Worm (Caenorhabditis elegans) whole organism, L1 larva: ENCODE results near the gene djr-1.1.

Experiments used
- C16A3.4 ChIP-seq: fragments of 150-350 bp; optimal IDR thresholded peaks from 2 replicates; lab custom pipeline; 2014; ENCODE audit warnings: missing biosample characterization, missing genetic modification characterization
- C34B4.2 ChIP-seq: sonication (generic microtip); optimal IDR thresholded peaks from 2 replicates; lab custom pipeline; 2017; ENCODE audit warnings: mild to moderate bottlenecking, missing genetic modification characterization, missing compliant biosample characterization
- F16B12.6 ChIP-seq: fragments of 150-350 bp; optimal IDR thresholded peaks from 2 replicates; lab custom pipeline; 2014; ENCODE audit warnings: missing biosample characterization, missing genetic modification characterization
- Y116A8C.19 ChIP-seq: sonication (generic microtip); optimal IDR thresholded peaks from 2 replicates; lab custom pipeline; 2016; ENCODE audit warnings: missing compliant biosample characterization, missing genetic modification characterization, borderline replicate concordance
- alr-1 ChIP-seq: fragments of 200-800 bp; sonication (Bioruptor generic); optimal IDR thresholded peaks from 2 replicates; lab custom pipeline; 2018; ENCODE audit warnings: borderline replicate concordance, mild to moderate bottlenecking, missing genetic modification characterization, missing compliant biosample characterization
- aly-2 ChIP-seq: fragments of 150-350 bp; optimal IDR thresholded peaks from 2 replicates; lab custom pipeline; 2014; ENCODE audit warnings: missing biosample characterization, missing genetic modification characterization
- ama-1 ChIP-seq: fragments of 150-350 bp; optimal IDR thresholded peaks from 2 replicates; lab custom pipeline; 2014
- blmp-1 ChIP-seq: fragments of 150-350 bp; optimal IDR thresholded peaks from 2 replicates; lab custom pipeline; 2014; ENCODE audit warnings: missing biosample characterization, missing genetic modification characterization
- ceh-82 ChIP-seq, 3 experiments: fragments of 150-350 bp in 1 of 3; sonication (generic microtip) in 2 of 3; optimal IDR thresholded peaks; 2 replicates each; lab custom pipeline; 2014 to 2017; ENCODE audit warnings: missing biosample characterization in 3 of 3, missing genetic modification characterization in 3 of 3
- ceh-88 ChIP-seq: fragments of 200-800 bp; sonication (Bioruptor generic); IDR thresholded peaks from 2 replicates; pipeline ENCODE4 v1.3.6; 2022; ENCODE audit warnings: missing genetic modification characterization, missing compliant biosample characterization
- ces-1 ChIP-seq: fragments of 150-350 bp; optimal IDR thresholded peaks from 2 replicates; lab custom pipeline; 2014; ENCODE audit warnings: missing biosample characterization, missing genetic modification reagents, missing genetic modification characterization
- dpl-1 ChIP-seq, 3 experiments: fragments of 150-350 bp in 2 of 3; sonication (generic microtip) in 1 of 3; optimal IDR thresholded peaks; 2 replicates each; lab custom pipeline; 2014 to 2017; ENCODE audit warnings: missing biosample characterization in 3 of 3, missing genetic modification characterization in 3 of 3, missing genetic modification reagents in 3 of 3
- efl-1 ChIP-seq, 4 experiments: fragments of 150-350 bp; optimal IDR thresholded peaks in 3 of 4; peaks in 1 of 4; 1 replicate in 1 of 4; 2 replicates in 3 of 4; lab custom pipeline; 2014; ENCODE audit warnings: missing biosample characterization in 2 of 4, missing genetic modification characterization in 2 of 4, missing genetic modification reagents in 2 of 4
- efl-3 ChIP-seq: fragments of 200-800 bp; sonication (Bioruptor generic); optimal IDR thresholded peaks from 2 replicates; lab custom pipeline; 2018; ENCODE audit warnings: mild to moderate bottlenecking, missing genetic modification characterization, missing compliant biosample characterization
- fkh-10 ChIP-seq: sonication (generic microtip); optimal IDR thresholded peaks from 2 replicates; lab custom pipeline; 2017; ENCODE audit warnings: missing biosample characterization, missing genetic modification reagents, missing genetic modification characterization
- fkh-4 ChIP-seq: sonication (generic microtip); optimal IDR thresholded peaks from 2 replicates; lab custom pipeline; 2016; ENCODE audit warnings: missing compliant biosample characterization, missing genetic modification characterization, borderline replicate concordance
- fkh-8 ChIP-seq: sonication (generic microtip); optimal IDR thresholded peaks from 2 replicates; lab custom pipeline; 2016; ENCODE audit warnings: mild to moderate bottlenecking, missing genetic modification characterization, missing compliant biosample characterization
- hlh-4 ChIP-seq: sonication (generic microtip); optimal IDR thresholded peaks from 2 replicates; lab custom pipeline; 2016; ENCODE audit warnings: mild to moderate bottlenecking, missing genetic modification characterization, missing compliant biosample characterization
- isw-1 ChIP-seq: fragments of 200-800 bp; sonication (Bioruptor generic); IDR thresholded peaks from 2 replicates; pipeline ENCODE4 v1.3.6; 2022; ENCODE audit warnings: missing genetic modification characterization, missing compliant biosample characterization
- lin-14 ChIP-seq: fragments of 200-800 bp; sonication (Bioruptor generic); optimal IDR thresholded peaks from 2 replicates; lab custom pipeline; 2018; ENCODE audit warnings: mild to moderate bottlenecking, missing genetic modification characterization, moderate library complexity, missing compliant biosample characterization
- lin-15B ChIP-seq: fragments of 150-350 bp; sonication (generic microtip); optimal IDR thresholded peaks from 3 replicates; lab custom pipeline; 2014; ENCODE audit warnings: missing biosample characterization, missing genetic modification characterization
- lin-35 ChIP-seq, 2 experiments: fragments of 150-350 bp; optimal IDR thresholded peaks; 2 replicates each; lab custom pipeline; 2014; ENCODE audit warnings: missing biosample characterization in 2 of 2, missing genetic modification characterization in 2 of 2, missing genetic modification reagents in 2 of 2
- lsy-2 ChIP-seq, 2 experiments: fragments of 150-350 bp; optimal IDR thresholded peaks; 2 replicates each; lab custom pipeline; 2014; ENCODE audit warnings: missing biosample characterization in 2 of 2, missing genetic modification characterization in 2 of 2
- mef-2 ChIP-seq: fragments of 150-350 bp; optimal IDR thresholded peaks from 2 replicates; lab custom pipeline; 2014; ENCODE audit warnings: missing biosample characterization, missing genetic modification characterization
- nhr-11 ChIP-seq: fragments of 150-350 bp; optimal IDR thresholded peaks from 2 replicates; lab custom pipeline; 2014; ENCODE audit warnings: missing biosample characterization, missing genetic modification characterization
- nhr-19 ChIP-seq: fragments of 200-800 bp; sonication (Bioruptor generic); conservative IDR thresholded peaks from 2 replicates; pipeline ENCODE4 v1.3.6; 2022; ENCODE audit warnings: missing genetic modification characterization, missing compliant biosample characterization
- nhr-28 ChIP-seq: fragments of 150-350 bp; optimal IDR thresholded peaks from 2 replicates; lab custom pipeline; 2014; ENCODE audit warnings: missing biosample characterization, missing genetic modification characterization
- nhr-47 ChIP-seq: sonication (generic microtip); optimal IDR thresholded peaks from 2 replicates; lab custom pipeline; 2016; ENCODE audit warnings: mild to moderate bottlenecking, missing genetic modification characterization, moderate library complexity, missing compliant biosample characterization
- nhr-71 ChIP-seq: sonication (generic microtip); optimal IDR thresholded peaks from 2 replicates; lab custom pipeline; 2016; ENCODE audit warnings: mild to moderate bottlenecking, missing genetic modification characterization, moderate library complexity, missing compliant biosample characterization
- nhr-76 ChIP-seq: sonication (generic microtip); optimal IDR thresholded peaks from 2 replicates; lab custom pipeline; 2017; ENCODE audit warnings: missing biosample characterization, missing genetic modification characterization
- nhr-90 ChIP-seq: sonication (generic microtip); optimal IDR thresholded peaks from 2 replicates; lab custom pipeline; 2016; ENCODE audit warnings: mild to moderate bottlenecking, missing genetic modification characterization, missing compliant biosample characterization; ENCODE audit not compliant: poor library complexity
- pag-3 ChIP-seq: sonication (generic microtip); optimal IDR thresholded peaks from 2 replicates; lab custom pipeline; 2017; ENCODE audit warnings: missing genetic modification characterization, mild to moderate bottlenecking, missing compliant biosample characterization, antibody characterized with exemption, borderline replicate concordance; ENCODE audit not compliant: insufficient read depth
- rnt-1 ChIP-seq: sonication (generic microtip); optimal IDR thresholded peaks from 2 replicates; lab custom pipeline; 2016; ENCODE audit warnings: mild to moderate bottlenecking, missing genetic modification characterization, moderate library complexity, missing compliant biosample characterization
- snu-23 ChIP-seq: sonication (generic microtip); optimal IDR thresholded peaks from 2 replicates; lab custom pipeline; 2016; ENCODE audit warnings: missing genetic modification characterization, missing compliant biosample characterization
- sup-37 ChIP-seq: fragments of 200-800 bp; sonication (Bioruptor generic); optimal IDR thresholded peaks from 2 replicates; lab custom pipeline; 2018; ENCODE audit warnings: mild to moderate bottlenecking, missing genetic modification characterization, missing compliant biosample characterization
- swsn-7 ChIP-seq: sonication (generic microtip); optimal IDR thresholded peaks from 2 replicates; lab custom pipeline; 2016; ENCODE audit warnings: missing genetic modification characterization, missing compliant biosample characterization
- tbx-2 ChIP-seq: sonication (generic microtip); optimal IDR thresholded peaks from 2 replicates; lab custom pipeline; 2016; ENCODE audit warnings: missing genetic modification characterization, missing compliant biosample characterization
- tlp-1 ChIP-seq: fragments of 150-350 bp; optimal IDR thresholded peaks from 2 replicates; lab custom pipeline; 2014; ENCODE audit warnings: missing biosample characterization, missing genetic modification characterization
- unc-130 ChIP-seq: fragments of 150-350 bp; optimal IDR thresholded peaks from 2 replicates; lab custom pipeline; 2017; ENCODE audit warnings: missing biosample characterization, missing genetic modification characterization, inconsistent platforms

djr-1.1 gene

ce11 chrII:323048-323776, 32.8 kb downstream of the djr-1.1 start, which contains the start of gene K01A2.10 (continued):
- TF ChIP-seq nhr-28 (tag; lab: Kevin White, UChicago): no peak
- peak; percentile 94 for TF ChIP-seq blmp-1
- no peak for TF ChIP-seq nhr-11 (tag; lab: Kevin White, UChicago)
- peak; percentile 13 for TF ChIP-seq ama-1 (lab: Kevin White, UChicago)
- no peak for TF ChIP-seq ces-1
- TF ChIP-seq mef-2 (tag; lab: Kevin White, UChicago): no peak
- TF ChIP-seq tbx-2: no peak
- TF ChIP-seq tlp-1 (tag; lab: Kevin White, UChicago): no peak
- TF ChIP-seq lin-15B (tag; lab: Kevin White, UChicago): no peak
- no peak for TF ChIP-seq sup-37 (GFP tag; lab: Kevin White, UChicago)
- no peak for TF ChIP-seq C34B4.2 (tag; lab: Kevin White, UChicago)
- peak; percentile 69 for TF ChIP-seq nhr-71 (tag; lab: Kevin White, UChicago)
- TF ChIP-seq aly-2 (tag; lab: Kevin White, UChicago): no peak
- TF ChIP-seq lin-35 (GFP tag; optimal IDR thresholded peaks at IDR 0.05; lab: Kevin White, UChicago): peak; percentile 39 to 56
- TF ChIP-seq efl-3 (GFP tag; lab: Kevin White, UChicago): no peak
- no peak for TF ChIP-seq nhr-19 (GFP tag; lab: Robert Waterston, UW)

- TF ChIP-seq alr-1 (tag; lab: Kevin White, UChicago) (no peak), mef-2 (tag; lab: Kevin White, UChicago) (no peak), snu-23 (no peak), C16A3.4 (no peak), F16B12.6 (tag; lab: Kevin White, UChicago) (no peak), dpl-1 (GFP tag; optimal IDR thresholded peaks at IDR 0.05; lab: Kevin White, UChicago) (no peak), fkh-10 (GFP tag; lab: Kevin White, UChicago) (no peak), nhr-28 (tag; lab: Kevin White, UChicago) (no peak), nhr-90 (tag; lab: Kevin White, UChicago) (no peak), hlh-4 (no peak), nhr-71 (tag; lab: Kevin White, UChicago) (peak; percentile 28), fkh-4 (tag; lab: Kevin White, UChicago) (no peak), nhr-11 (tag; lab: Kevin White, UChicago) (no peak), efl-1 (optimal IDR thresholded peaks at IDR 0.05; lab: Kevin White, UChicago) (no peak), efl-1 (GFP tag; optimal IDR thresholded peaks at IDR 0.05 in 1 of 2; lab: Kevin White, UChicago) (peak in 1 of 2 experiments; percentile 86), pag-3 (tag; lab: Kevin White, UChicago) (no peak), ceh-82 (tag; optimal IDR thresholded peaks at IDR 0.05; lab: Kevin White, UChicago) (no peak), fkh-8 (tag; lab: Kevin White, UChicago) (no peak), nhr-76 (no peak), isw-1 (no peak), rnt-1 (tag; lab: Kevin White, UChicago) (peak; percentile 50), ceh-88 (no peak), unc-130 (peak; percentile 1), aly-2 (tag; lab: Kevin White, UChicago) (no peak), nhr-19 (GFP tag; lab: Robert Waterston, UW) (no peak), lsy-2 (tag; optimal IDR thresholded peaks at IDR 0.05; lab: Kevin White, UChicago) (no peak), lin-14 (peak; percentile 20), swsn-7 (tag; lab: Kevin White, UChicago) (no peak), Y116A8C.19 (tag; lab: Kevin White, UChicago) (no peak), nhr-47 (tag; lab: Kevin White, UChicago) (no peak)
- TF ChIP-seq, all 84 proteins: peak for 5
Observed at ce11 chrII:325639-326350, 35.4 kb downstream of the djr-1.1 start, which contains the start of gene sgcb-1. Gene sgcb-1, plus strand, starts transcription at chrII:326300.
